Worm (Caenorhabditis elegans) whole organism, early embryonic: ENCODE measurements around the gene vav-1.

ENCODE experiments used
- F13C5.2 ChIP-seq: sonication (generic microtip); optimal IDR thresholded peaks from 2 replicates; lab custom pipeline; 2017; ENCODE audit warnings: mild to moderate bottlenecking, missing genetic modification characterization, inconsistent platforms, missing compliant biosample characterization
- aly-1 ChIP-seq: sonication (generic microtip); optimal IDR thresholded peaks from 2 replicates; lab custom pipeline; 2016; ENCODE audit warnings: missing genetic modification characterization, missing compliant biosample characterization
- ama-1 ChIP-seq: fragments of 150-350 bp; optimal IDR thresholded peaks from 2 replicates; lab custom pipeline; 2014
- ceh-13 ChIP-seq: fragments of 200-800 bp; sonication (Bioruptor generic); optimal IDR thresholded peaks from 2 replicates; lab custom pipeline; 2018; ENCODE audit warnings: mild to moderate bottlenecking, missing genetic modification characterization, missing compliant biosample characterization
- ceh-36 ChIP-seq: sonication (generic microtip); optimal IDR thresholded peaks from 2 replicates; lab custom pipeline; 2016; ENCODE audit warnings: missing genetic modification characterization, inconsistent platforms, missing compliant biosample characterization
- ets-7 ChIP-seq: sonication (generic microtip); optimal IDR thresholded peaks from 2 replicates; lab custom pipeline; 2016; ENCODE audit warnings: missing genotype, missing genetic modification characterization, missing compliant biosample characterization
- flt-1 ChIP-seq: fragments of 200-800 bp; sonication (Bioruptor generic); IDR thresholded peaks from 2 replicates; pipeline ENCODE4 v1.3.6; 2022; ENCODE audit warnings: missing genetic modification characterization, missing compliant biosample characterization
- hmbx-1 ChIP-seq: sonication (generic microtip); optimal IDR thresholded peaks from 2 replicates; lab custom pipeline; 2016; ENCODE audit warnings: mild to moderate bottlenecking, missing genetic modification characterization, missing compliant biosample characterization
- hnd-1 ChIP-seq: sonication (generic microtip); optimal IDR thresholded peaks from 2 replicates; lab custom pipeline; 2016; ENCODE audit warnings: missing genetic modification characterization, missing compliant biosample characterization
- scrt-1 ChIP-seq: fragments of 200-800 bp; sonication (Bioruptor generic); IDR thresholded peaks from 2 replicates; pipeline ENCODE4 v1.3.6; 2022; ENCODE audit warnings: missing genetic modification characterization, missing compliant biosample characterization
- sea-1 ChIP-seq: fragments of 200-800 bp; sonication (Bioruptor generic); conservative IDR thresholded peaks from 2 replicates; pipeline ENCODE4 v1.3.6; 2022; ENCODE audit warnings: missing genetic modification characterization, missing compliant biosample characterization
- tbx-37 ChIP-seq: fragments of 200-800 bp; sonication (Bioruptor generic); conservative IDR thresholded peaks from 2 replicates; pipeline ENCODE4 v1.3.6; 2022; ENCODE audit warnings: missing genetic modification reagents, missing genetic modification characterization, missing compliant biosample characterization
- tra-4 ChIP-seq: sonication (generic microtip); optimal IDR thresholded peaks from 2 replicates; lab custom pipeline; 2017; ENCODE audit warnings: missing genetic modification characterization, missing compliant biosample characterization

ce11 chrX:9248083-9248805, 16.3 kb upstream of the vav-1 start:
- TF ChIP-seq scrt-1 (GFP tag; lab: Robert Waterston, UW) (no peak), hmbx-1 (tag; lab: Kevin White, UChicago) (no peak), ama-1 (lab: Kevin White, UChicago) (no peak), ceh-36 (tag; lab: Kevin White, UChicago) (no peak), aly-1 (no peak), ceh-13 (GFP tag; lab: Kevin White, UChicago) (no peak), tbx-37 (no peak), flt-1 (GFP tag; lab: Robert Waterston, UW) (no peak), ets-7 (tag; lab: Kevin White, UChicago) (no peak), sea-1 (GFP tag; lab: Robert Waterston, UW) (no peak), tra-4 (tag; lab: Kevin White, UChicago) (no peak), hnd-1 (tag; lab: Kevin White, UChicago) (no peak), F13C5.2 (tag; lab: Kevin White, UChicago) (no peak)
